Fruit fly (Drosophila melanogaster) whole organism, embryonic: ENCODE results near the gene Osi7.

Experiments
- Atf6 ChIP-seq: fragments of 200-800 bp; sonication (Bioruptor generic); IDR thresholded peaks from 2 replicates; pipeline ENCODE4 v1.3.6; 2022; ENCODE audit warnings: missing biosample characterization, missing genetic modification characterization
- ttk ChIP-seq: fragments of 200-800 bp; sonication (Bioruptor generic); IDR thresholded peaks from 2 replicates; pipeline ENCODE4 v2.1.2; 2022; ENCODE audit warnings: missing biosample characterization, missing genetic modification characterization

- TF ChIP-seq ttk (GFP tag; lab: Robert Waterston, UW) (no peak), Atf6 (no peak)
These were observed 15.7 kb upstream of the Osi7 start for dm6 chr3R:6233104-6233503.
